Worm (Caenorhabditis elegans) whole organism, early embryonic: ENCODE results near the gene ZC8.6.

Experiments used
- B0310.2 ChIP-seq: sonication (generic microtip); optimal IDR thresholded peaks from 2 replicates; lab custom pipeline; 2016; ENCODE audit warnings: mild to moderate bottlenecking, missing genetic modification characterization, missing compliant biosample characterization
- F13C5.2 ChIP-seq: sonication (generic microtip); optimal IDR thresholded peaks from 2 replicates; lab custom pipeline; 2017; ENCODE audit warnings: mild to moderate bottlenecking, missing genetic modification characterization, inconsistent platforms, missing compliant biosample characterization
- aly-1 ChIP-seq: sonication (generic microtip); optimal IDR thresholded peaks from 2 replicates; lab custom pipeline; 2016; ENCODE audit warnings: missing genetic modification characterization, missing compliant biosample characterization
- ama-1 ChIP-seq: fragments of 150-350 bp; optimal IDR thresholded peaks from 2 replicates; lab custom pipeline; 2014
- ceh-36 ChIP-seq: sonication (generic microtip); optimal IDR thresholded peaks from 2 replicates; lab custom pipeline; 2016; ENCODE audit warnings: missing genetic modification characterization, inconsistent platforms, missing compliant biosample characterization
- flt-1 ChIP-seq: fragments of 200-800 bp; sonication (Bioruptor generic); IDR thresholded peaks from 2 replicates; pipeline ENCODE4 v1.3.6; 2022; ENCODE audit warnings: missing genetic modification characterization, missing compliant biosample characterization
- hnd-1 ChIP-seq: sonication (generic microtip); optimal IDR thresholded peaks from 2 replicates; lab custom pipeline; 2016; ENCODE audit warnings: missing genetic modification characterization, missing compliant biosample characterization
- scrt-1 ChIP-seq: fragments of 200-800 bp; sonication (Bioruptor generic); IDR thresholded peaks from 2 replicates; pipeline ENCODE4 v1.3.6; 2022; ENCODE audit warnings: missing genetic modification characterization, missing compliant biosample characterization
- sea-1 ChIP-seq: fragments of 200-800 bp; sonication (Bioruptor generic); conservative IDR thresholded peaks from 2 replicates; pipeline ENCODE4 v1.3.6; 2022; ENCODE audit warnings: missing genetic modification characterization, missing compliant biosample characterization
- tbx-11 ChIP-seq: fragments of 200-800 bp; sonication (Bioruptor generic); IDR thresholded peaks from 2 replicates; pipeline ENCODE4 v1.3.6; 2022; ENCODE audit warnings: missing genetic modification characterization, missing compliant biosample characterization
- tbx-37 ChIP-seq: fragments of 200-800 bp; sonication (Bioruptor generic); conservative IDR thresholded peaks from 2 replicates; pipeline ENCODE4 v1.3.6; 2022; ENCODE audit warnings: missing genetic modification reagents, missing genetic modification characterization, missing compliant biosample characterization
- tra-4 ChIP-seq: sonication (generic microtip); optimal IDR thresholded peaks from 2 replicates; lab custom pipeline; 2017; ENCODE audit warnings: missing genetic modification characterization, missing compliant biosample characterization

DNA sequence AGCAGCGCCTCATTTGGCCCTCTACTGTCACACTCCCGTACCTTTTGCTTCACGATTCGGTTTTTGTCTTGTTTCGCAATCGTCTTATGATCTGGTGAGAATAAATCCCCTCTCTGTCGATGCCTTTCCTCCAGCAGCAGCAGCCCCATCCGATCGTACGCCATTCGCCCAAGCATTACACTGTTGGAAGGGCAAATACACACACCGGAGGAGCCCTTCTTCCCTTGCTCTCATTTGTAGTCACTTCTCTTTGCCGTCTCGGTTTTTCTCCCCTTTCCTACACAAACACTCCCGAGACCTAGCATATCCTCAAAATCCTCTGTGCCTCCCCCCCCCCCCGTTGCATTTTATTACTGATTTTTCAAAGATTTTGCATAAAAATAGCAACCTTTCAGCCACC is 1.5 kb upstream of the ZC8.6 start, which contains the start of gene set-30:
- TF ChIP-seq hnd-1 (tag; lab: Kevin White, UChicago), result no peak
- no peak for TF ChIP-seq ama-1 (lab: Kevin White, UChicago)
- no peak for TF ChIP-seq ceh-36 (tag; lab: Kevin White, UChicago)
- no peak for TF ChIP-seq tbx-11 (GFP tag; lab: Robert Waterston, UW)
- no peak for TF ChIP-seq tbx-37 (GFP tag; lab: Robert Waterston, UW)
- no peak for TF ChIP-seq aly-1 (tag; lab: Kevin White, UChicago)
- TF ChIP-seq flt-1, result no peak
- no peak for TF ChIP-seq B0310.2 (tag; lab: Kevin White, UChicago)
- no peak for TF ChIP-seq tra-4 (tag; lab: Kevin White, UChicago)
- no peak for TF ChIP-seq sea-1 (GFP tag; lab: Robert Waterston, UW)
- no peak for TF ChIP-seq scrt-1 (GFP tag; lab: Robert Waterston, UW)
- TF ChIP-seq F13C5.2 (tag; lab: Kevin White, UChicago), result no peak
